Fruit fly (Drosophila melanogaster) whole organism, embryonic: ENCODE measurements around the gene shf.

Experiments used
- C15 ChIP-seq: fragments of 200-800 bp; sonication (Bioruptor generic); IDR thresholded peaks from 3 replicates; pipeline ENCODE4 v1.3.6; 2022; ENCODE audit warnings: missing biosample characterization, missing genetic modification characterization
- CG34422 ChIP-seq: fragments of 200-800 bp; sonication (Bioruptor generic); IDR thresholded peaks from 3 replicates; pipeline ENCODE4 v1.3.6; 2022; ENCODE audit warnings: missing biosample characterization, missing genetic modification characterization
- CG7928 ChIP-seq: fragments of 200-800 bp; sonication (Bioruptor generic); optimal IDR thresholded peaks from 2 replicates; lab custom pipeline; 2017; ENCODE audit warnings: missing biosample characterization, mild to moderate bottlenecking, missing genetic modification characterization
- Lhr ChIP-seq: fragments of 200-800 bp; sonication (Bioruptor generic); optimal IDR thresholded peaks from 3 replicates; lab custom pipeline; 2017; ENCODE audit warnings: mild to moderate bottlenecking, missing biosample characterization, missing genetic modification reagents, missing genetic modification characterization
- grn ChIP-seq: fragments of 200-800 bp; sonication (Bioruptor generic); optimal IDR thresholded peaks from 3 replicates; lab custom pipeline; 2017; ENCODE audit warnings: missing biosample characterization, missing genetic modification characterization
- odd ChIP-seq: fragments of 200-800 bp; sonication (Bioruptor generic); optimal IDR thresholded peaks from 2 replicates; lab custom pipeline; 2017; ENCODE audit warnings: missing biosample characterization, mild to moderate bottlenecking, missing genetic modification characterization

DNA sequence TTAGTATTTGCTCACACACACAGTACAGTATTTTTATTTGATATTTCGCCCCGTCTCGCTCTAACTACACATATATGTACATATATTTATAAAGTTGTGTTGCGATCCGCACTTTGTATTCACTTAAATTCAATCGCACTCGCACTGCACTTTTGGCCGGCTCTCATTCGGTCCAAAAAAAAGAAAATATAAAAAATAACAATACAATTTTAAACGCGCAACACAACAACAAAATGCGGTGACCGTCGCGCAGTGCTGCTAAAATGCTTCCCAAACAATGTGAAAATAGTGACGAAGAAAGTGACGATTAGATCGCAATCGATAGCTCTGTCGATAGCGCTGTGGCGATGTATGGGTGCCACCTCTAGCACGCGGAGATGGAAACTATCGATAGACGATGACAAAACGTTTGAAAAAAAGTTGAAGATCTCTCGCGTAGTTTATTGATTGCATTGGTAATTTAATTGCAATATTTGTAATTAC lies 23.9 kb upstream of the shf start, which contains the start of the genes C3G and pod1:
- peak; percentile 46 for TF ChIP-seq grn
- TF ChIP-seq CG34422 (GFP tag; lab: Robert Waterston, UW), result no peak
- no peak for TF ChIP-seq odd (GFP tag; lab: Kevin White, UChicago)
- TF ChIP-seq CG7928 (GFP tag; lab: Kevin White, UChicago), result peak; percentile 6
- TF ChIP-seq C15, result no peak
- TF ChIP-seq Lhr, result peak; percentile 36
